Fruit fly (Drosophila melanogaster): ENCODE data around the gene Bap111.

DNA sequence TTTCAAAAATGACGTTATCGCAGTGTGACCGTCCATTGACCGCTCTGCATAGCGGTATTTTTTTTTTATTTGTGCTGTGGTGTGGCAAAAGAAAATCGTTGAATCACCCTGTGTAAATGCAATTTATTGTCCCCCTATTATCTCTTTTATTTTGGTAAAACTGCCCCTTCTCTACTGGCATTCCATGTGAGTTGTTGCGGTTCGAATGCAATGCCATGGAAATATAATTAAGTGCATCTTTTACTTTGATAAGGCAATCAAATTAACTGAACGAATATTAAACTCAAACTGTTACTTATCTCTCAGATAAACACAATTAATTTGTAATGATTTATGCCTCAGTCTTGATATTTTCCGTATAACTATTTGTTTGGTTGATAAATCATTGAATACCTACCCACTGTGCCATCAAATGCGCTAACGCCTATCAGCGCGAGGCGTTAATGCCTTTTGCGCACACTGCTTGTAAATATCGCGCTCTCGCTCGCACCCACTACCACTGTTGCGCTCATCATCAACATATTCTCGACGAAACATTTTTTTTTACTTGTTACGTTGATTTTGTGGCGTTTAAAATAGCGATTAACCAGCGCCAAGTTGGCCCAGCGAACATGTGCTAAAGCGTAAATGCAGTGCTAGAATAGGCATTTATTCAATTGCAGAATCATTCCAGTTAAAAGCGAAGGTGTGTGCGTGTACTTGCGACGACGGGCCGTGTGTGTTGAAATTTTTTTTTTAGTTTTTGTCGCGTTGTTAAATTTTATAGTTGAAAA is 39.9 kb upstream of the Bap111 start:
- TF ChIP-seq CTCF (optimal IDR thresholded peaks at IDR 0.05) (no peak), CG8478 (optimal IDR thresholded peaks at IDR 0.05) (no peak)

Measured in S2 (cell line).